Fruit fly (Drosophila melanogaster): Measurements from ENCODE around the gene obst-H.

The obst-H gene

dm6 chr3L:15493886-15494598 is 35.0 kb downstream of the obst-H start (continued):
- TF ChIP-seq CG4404 (GFP tag; IDR thresholded peaks at IDR 0.05) (no peak), bab2 (GFP tag; optimal IDR thresholded peaks at IDR 0.05) (no peak), CG12236 (GFP tag; optimal IDR thresholded peaks at IDR 0.05) (no peak), CG17359 (tag; optimal IDR thresholded peaks at IDR 0.05) (peak; percentile 48), CG34376 (GFP tag; optimal IDR thresholded peaks at IDR 0.05) (no peak), CG7745 (tag; optimal IDR thresholded peaks at IDR 0.05) (no peak), az2 (GFP tag; optimal IDR thresholded peaks at IDR 0.05) (peak; percentile 14), ara (GFP tag; IDR thresholded peaks at IDR 0.05) (no peak; the same call in 1 of the 2 replicates), CG15073 (GFP tag; optimal IDR thresholded peaks at IDR 0.05) (no peak), Dll (GFP tag; IDR thresholded peaks at IDR 0.05; ENCODE audit: partially characterized antibody) (no peak), prd (optimal IDR thresholded peaks at IDR 0.05) (no peak), prd (GFP tag; IDR thresholded peaks at IDR 0.05) (0 out of 3 replicates have a peak, but pooled peaks have one; percentile 26), CG2120 (GFP tag; optimal IDR thresholded peaks at IDR 0.05) (no peak), CG4854 (GFP tag; optimal IDR thresholded peaks at IDR 0.05) (no peak), sug (tag; optimal IDR thresholded peaks at IDR 0.05) (peak; percentile 7), CG7357 (GFP tag; IDR thresholded peaks at IDR 0.05) (no peak), CG6791 (GFP tag; IDR thresholded peaks at IDR 0.05; ENCODE audit: partially characterized antibody) (no peak; the same call in 2 of the 3 replicates), CG3726 (GFP tag; IDR thresholded peaks at IDR 0.05) (no peak), sr (GFP tag; IDR thresholded peaks at IDR 0.05) (peak; percentile 53; the same call in 2 of the 3 replicates), CG10366 (GFP tag; IDR thresholded peaks at IDR 0.05) (no peak; the same call in 1 of the 2 replicates), Hsf (GFP tag; optimal IDR thresholded peaks at IDR 0.05) (no peak), ewg (GFP tag; optimal IDR thresholded peaks at IDR 0.05) (no peak), tup (GFP tag; optimal IDR thresholded peaks at IDR 0.05) (no peak), CG6689 (GFP tag; IDR thresholded peaks at IDR 0.05) (0 out of 2 replicates have a peak, but pooled peaks have one; percentile 9), CG4328 (GFP tag; optimal IDR thresholded peaks at IDR 0.05) (no peak), pnt (GFP tag; optimal IDR thresholded peaks at IDR 0.05) (no peak), Dek (tag; optimal IDR thresholded peaks at IDR 0.05) (no peak), psq (GFP tag; optimal IDR thresholded peaks at IDR 0.05) (no peak), nmo (GFP tag; optimal IDR thresholded peaks at IDR 0.05) (peak; percentile 15), CG16813 (GFP tag; IDR thresholded peaks at IDR 0.05; ENCODE audit: partially characterized antibody) (no peak), E2f1 (GFP tag; IDR thresholded peaks at IDR 0.05) (peak; percentile 34; the same call in 1 of the 2 replicates), CG16815 (GFP tag; optimal IDR thresholded peaks at IDR 0.05) (no peak), dati (GFP tag; IDR thresholded peaks at IDR 0.05) (no peak), CG18011 (GFP tag; optimal IDR thresholded peaks at IDR 0.05) (no peak), hth (optimal IDR thresholded peaks at IDR 0.05) (no peak), Hr39 (optimal IDR thresholded peaks at IDR 0.05) (no peak), oc (tag; optimal IDR thresholded peaks at IDR 0.05) (no peak), Doc2 (GFP tag; IDR thresholded peaks at IDR 0.05) (no peak), CG12219 (GFP tag; optimal IDR thresholded peaks at IDR 0.05) (no peak), CoRest (tag; optimal IDR thresholded peaks at IDR 0.05) (no peak), ATbp (GFP tag; optimal IDR thresholded peaks at IDR 0.05) (peak; percentile 40), kni (GFP tag; optimal IDR thresholded peaks at IDR 0.05) (no peak), CG4730 (GFP tag; IDR thresholded peaks at IDR 0.05) (no peak), CG11504 (tag; optimal IDR thresholded peaks at IDR 0.05) (peak; percentile 70), Hand (GFP tag; optimal IDR thresholded peaks at IDR 0.05) (no peak), CG7963 (GFP tag; IDR thresholded peaks at IDR 0.05; ENCODE audit: partially characterized antibody) (no peak), sna (GFP tag; IDR thresholded peaks at IDR 0.05; ENCODE audit: partially characterized antibody) (no peak), Bteb2 (GFP tag; optimal IDR thresholded peaks at IDR 0.05) (no peak), Rfx (GFP tag; IDR thresholded peaks at IDR 0.05) (no peak), CG34422 (GFP tag; IDR thresholded peaks at IDR 0.05) (peak; percentile 60; the same call in 1 of the 3 replicates)

Measured in whole organism, embryonic.